Worm (Caenorhabditis elegans) whole organism, L3 larva: ENCODE measurements around the gene F53G2.2.

Experiments used
- aly-2 ChIP-seq: fragments of 150-350 bp; optimal IDR thresholded peaks from 2 replicates; lab custom pipeline; 2014; ENCODE audit warnings: missing biosample characterization, missing genetic modification characterization
- ceh-16 ChIP-seq: sonication (generic microtip); optimal IDR thresholded peaks from 2 replicates; lab custom pipeline; 2017; ENCODE audit warnings: missing biosample characterization, missing genetic modification characterization
- fos-1 ChIP-seq: fragments of 150-350 bp; optimal IDR thresholded peaks from 2 replicates; lab custom pipeline; 2014; ENCODE audit warnings: missing biosample characterization, missing genetic modification characterization
- jun-1 ChIP-seq: fragments of 150-350 bp; optimal IDR thresholded peaks from 2 replicates; lab custom pipeline; 2014; ENCODE audit warnings: missing biosample characterization, missing genetic modification reagents, missing genetic modification characterization
- lin-39 ChIP-seq: fragments of 150-350 bp; optimal IDR thresholded peaks from 2 replicates; lab custom pipeline; 2018; ENCODE audit warnings: missing biosample characterization, missing genetic modification reagents, missing genetic modification characterization
- lsy-12 ChIP-seq: sonication (generic microtip); optimal IDR thresholded peaks from 2 replicates; lab custom pipeline; 2016; ENCODE audit warnings: mild to moderate bottlenecking, missing genetic modification characterization, missing compliant biosample characterization
- nhr-23 ChIP-seq: fragments of 150-350 bp; optimal IDR thresholded peaks from 2 replicates; lab custom pipeline; 2014; ENCODE audit warnings: missing biosample characterization, missing genetic modification reagents, missing genetic modification characterization
- nhr-43 ChIP-seq: sonication (generic microtip); optimal IDR thresholded peaks from 2 replicates; lab custom pipeline; 2016; ENCODE audit warnings: mild to moderate bottlenecking, missing genetic modification characterization, missing compliant biosample characterization; ENCODE audit not compliant: poor library complexity, severe bottlenecking
- nhr-77 ChIP-seq: fragments of 150-350 bp; optimal IDR thresholded peaks from 2 replicates; lab custom pipeline; 2014; ENCODE audit warnings: missing biosample characterization, missing genetic modification characterization
- pha-4 ChIP-seq: fragments of 150-350 bp; optimal IDR thresholded peaks from 2 replicates; lab custom pipeline; 2014; ENCODE audit warnings: missing biosample characterization, missing genetic modification reagents, missing genetic modification characterization
- skn-1 ChIP-seq: fragments of 150-350 bp; optimal IDR thresholded peaks from 2 replicates; lab custom pipeline; 2014; ENCODE audit warnings: missing biosample characterization, missing genetic modification characterization
- snpc-4 ChIP-seq: fragments of 150-350 bp; optimal IDR thresholded peaks from 2 replicates; lab custom pipeline; 2014; ENCODE audit warnings: missing biosample characterization, missing genetic modification characterization
- zag-1 ChIP-seq: fragments of 150-350 bp; optimal IDR thresholded peaks from 2 replicates; lab custom pipeline; 2014; ENCODE audit warnings: missing biosample characterization, missing genetic modification characterization

DNA sequence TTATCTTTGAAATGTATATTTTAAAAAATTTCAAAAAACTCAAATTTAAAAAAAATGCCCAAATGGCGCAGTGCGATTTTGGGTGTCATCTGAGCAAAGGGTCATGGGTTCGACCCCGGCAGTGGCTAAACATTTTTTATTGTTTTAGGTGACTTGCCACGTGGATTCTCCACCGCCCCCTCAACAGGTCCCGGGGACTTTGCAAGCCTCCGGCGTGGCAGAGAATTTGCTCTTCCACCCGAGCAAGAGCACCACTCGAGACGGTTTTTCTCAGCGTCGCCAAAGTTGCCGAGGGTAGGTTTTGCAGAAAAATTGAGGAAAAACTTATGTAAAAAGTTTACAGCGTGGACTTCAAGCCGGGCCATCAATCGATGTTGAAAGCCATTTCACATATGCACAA is 36.6 kb upstream of the F53G2.2 start:
- TF ChIP-seq pha-4 (tag; lab: Kevin White, UChicago) (no peak), lsy-12 (tag; lab: Kevin White, UChicago) (no peak), nhr-23 (tag; lab: Kevin White, UChicago) (no peak), zag-1 (tag; lab: Kevin White, UChicago) (no peak), fos-1 (tag; lab: Kevin White, UChicago) (no peak), snpc-4 (tag; lab: Kevin White, UChicago) (no peak), nhr-43 (no peak), skn-1 (no peak), lin-39 (tag; lab: Kevin White, UChicago) (no peak), ceh-16 (tag; lab: Kevin White, UChicago) (no peak), jun-1 (tag; lab: Kevin White, UChicago) (no peak), aly-2 (tag; lab: Kevin White, UChicago) (no peak), nhr-77 (tag; lab: Kevin White, UChicago) (no peak)
